Fruit fly (Drosophila melanogaster): ENCODE results near the gene Dhc16F.

Dhc16F gene

dm6 chrX:18088432-18088831 lies 24.1 kb downstream of the Dhc16F start, which contains the start of gene CG7536:
Gene CG7536, minus strand, starts transcription at chrX:18088532.
- no peak for TF ChIP-seq CG11617 (GFP tag; optimal IDR thresholded peaks at IDR 0.05)
- no peak for TF ChIP-seq CG1620 (GFP tag; optimal IDR thresholded peaks at IDR 0.05)
- no peak for TF ChIP-seq ovo (GFP tag; optimal IDR thresholded peaks at IDR 0.05)
- no peak for TF ChIP-seq CG33017 (tag; optimal IDR thresholded peaks at IDR 0.05)
- no peak for TF ChIP-seq Hr96 (GFP tag; optimal IDR thresholded peaks at IDR 0.05)
- no peak for TF ChIP-seq cnc (optimal IDR thresholded peaks at IDR 0.05)
- TF ChIP-seq CG14711 (tag; optimal IDR thresholded peaks at IDR 0.05), result no peak

DNA sequence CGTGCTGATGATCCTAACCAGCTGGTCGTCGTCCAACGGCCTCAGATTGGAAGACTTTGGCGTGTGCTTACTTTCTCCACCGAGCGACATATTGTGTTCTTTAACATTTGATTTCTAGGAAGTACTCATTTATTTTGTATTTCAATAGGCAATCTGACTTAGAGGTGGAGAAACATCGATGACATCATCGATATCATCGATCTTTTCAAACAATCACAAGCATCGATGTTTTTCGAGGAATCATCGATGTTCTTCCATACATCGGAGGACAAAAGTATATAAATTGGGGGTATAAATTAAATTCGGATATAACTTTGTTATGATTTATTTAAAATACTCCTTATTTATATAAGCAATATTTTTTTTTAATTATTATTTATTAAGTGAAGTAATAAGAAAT lies 26.1 kb downstream of the Dhc16F start, which contains the start of gene Swt1:
Swt1 (minus strand) TSS at position 177 of the 400 bp plus-strand sequence.
- TF ChIP-seq CG7101 (tag; optimal IDR thresholded peaks at IDR 0.05) (no peak), toe (GFP tag; optimal IDR thresholded peaks at IDR 0.05) (no peak), CG1620 (GFP tag; optimal IDR thresholded peaks at IDR 0.05) (no peak), CG11617 (GFP tag; optimal IDR thresholded peaks at IDR 0.05) (no peak), CG14711 (tag; optimal IDR thresholded peaks at IDR 0.05) (no peak)

- TF ChIP-seq tj (GFP tag; optimal IDR thresholded peaks at IDR 0.05) (peak; percentile 56), CG7101 (tag; optimal IDR thresholded peaks at IDR 0.05) (peak; percentile 43), CG11617 (GFP tag; optimal IDR thresholded peaks at IDR 0.05) (peak; percentile 52), pad (GFP tag; optimal IDR thresholded peaks at IDR 0.05) (peak; percentile 25), CG33017 (tag; optimal IDR thresholded peaks at IDR 0.05) (peak; percentile 14), Hr96 (GFP tag; optimal IDR thresholded peaks at IDR 0.05) (peak; percentile 75), CG12768 (GFP tag; optimal IDR thresholded peaks at IDR 0.05) (peak; percentile 89), Crg-1 (GFP tag; optimal IDR thresholded peaks at IDR 0.05) (no peak), kay (GFP tag; ENCODE audit: borderline replicate concordance) (peak; percentile 83), CG5204 (GFP tag; optimal IDR thresholded peaks at IDR 0.05) (no peak), cic (GFP tag; optimal IDR thresholded peaks at IDR 0.05) (peak; percentile 18), toe (GFP tag; optimal IDR thresholded peaks at IDR 0.05) (peak; percentile 39), CG14711 (tag; optimal IDR thresholded peaks at IDR 0.05) (no peak), Clk (GFP tag; optimal IDR thresholded peaks at IDR 0.05) (no peak), ovo (GFP tag; optimal IDR thresholded peaks at IDR 0.05) (peak; percentile 36), CG1620 (GFP tag; optimal IDR thresholded peaks at IDR 0.05) (peak; percentile 24), bab1 (GFP tag; optimal IDR thresholded peaks at IDR 0.05) (peak; percentile 63), Mnt (GFP tag; optimal IDR thresholded peaks at IDR 0.05) (peak; percentile 80)
Observed at dm6 chrX:18091159-18091676, 26.9 kb downstream of the Dhc16F start, which contains the start of gene scu. Gene scu, plus strand, starts transcription at chrX:18091259.

DNA sequence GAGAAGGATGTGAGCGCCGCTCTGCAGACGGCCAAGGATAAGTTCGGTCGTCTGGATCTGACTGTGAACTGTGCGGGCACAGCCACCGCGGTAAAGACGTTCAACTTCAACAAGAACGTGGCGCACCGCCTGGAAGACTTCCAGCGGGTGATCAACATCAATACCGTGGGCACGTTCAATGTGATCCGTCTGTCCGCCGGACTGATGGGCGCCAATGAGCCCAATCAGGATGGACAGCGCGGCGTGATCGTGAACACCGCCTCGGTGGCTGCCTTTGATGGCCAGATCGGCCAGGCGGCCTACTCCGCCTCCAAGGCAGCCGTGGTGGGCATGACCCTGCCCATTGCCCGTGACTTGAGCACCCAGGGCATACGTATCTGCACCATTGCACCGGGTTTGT lies 27.8 kb downstream of the Dhc16F start:
- TF ChIP-seq bab1 (GFP tag; optimal IDR thresholded peaks at IDR 0.05) (no peak), Mnt (GFP tag; optimal IDR thresholded peaks at IDR 0.05) (no peak), CG14711 (tag; optimal IDR thresholded peaks at IDR 0.05) (no peak), CG5204 (GFP tag; optimal IDR thresholded peaks at IDR 0.05) (no peak), Clk (GFP tag; optimal IDR thresholded peaks at IDR 0.05) (no peak), Crg-1 (GFP tag; optimal IDR thresholded peaks at IDR 0.05) (no peak), toe (GFP tag; optimal IDR thresholded peaks at IDR 0.05) (no peak), cic (GFP tag; optimal IDR thresholded peaks at IDR 0.05) (no peak), CG12768 (GFP tag; optimal IDR thresholded peaks at IDR 0.05) (no peak), Hr96 (GFP tag; optimal IDR thresholded peaks at IDR 0.05) (no peak), CG1620 (GFP tag; optimal IDR thresholded peaks at IDR 0.05) (no peak), tj (GFP tag; optimal IDR thresholded peaks at IDR 0.05) (no peak), CG11617 (GFP tag; optimal IDR thresholded peaks at IDR 0.05) (no peak), ovo (GFP tag; optimal IDR thresholded peaks at IDR 0.05) (no peak), CG33017 (tag; optimal IDR thresholded peaks at IDR 0.05) (no peak), CG7101 (tag; optimal IDR thresholded peaks at IDR 0.05) (no peak), CG7045 (GFP tag; optimal IDR thresholded peaks at IDR 0.05) (no peak)

dm6 chrX:18092810-18093222 lies 28.5 kb downstream of the Dhc16F start, which contains the start of gene RhoGAP16F:
Gene RhoGAP16F, plus strand, starts transcription at chrX:18093145.
- TF ChIP-seq CG14711 (tag; optimal IDR thresholded peaks at IDR 0.05) (peak; percentile 81), CG33017 (tag; optimal IDR thresholded peaks at IDR 0.05) (peak; percentile 73), Mnt (GFP tag; optimal IDR thresholded peaks at IDR 0.05) (peak; percentile 86), kay (GFP tag; ENCODE audit: borderline replicate concordance) (peak; percentile 77), CG1620 (GFP tag; optimal IDR thresholded peaks at IDR 0.05) (peak; percentile 93), tj (GFP tag; optimal IDR thresholded peaks at IDR 0.05) (peak; percentile 68), cic (GFP tag; optimal IDR thresholded peaks at IDR 0.05) (peak; percentile 51), cnc (optimal IDR thresholded peaks at IDR 0.05) (no peak), Crg-1 (GFP tag; optimal IDR thresholded peaks at IDR 0.05) (peak; percentile 83), toe (GFP tag; optimal IDR thresholded peaks at IDR 0.05) (peak; percentile 64), CG12768 (GFP tag; optimal IDR thresholded peaks at IDR 0.05) (peak; percentile 77), CG7045 (GFP tag; optimal IDR thresholded peaks at IDR 0.05) (peak; percentile 60), CG7101 (tag; optimal IDR thresholded peaks at IDR 0.05) (peak; percentile 90), CG5204 (GFP tag; optimal IDR thresholded peaks at IDR 0.05) (peak; percentile 75), CG11617 (GFP tag; optimal IDR thresholded peaks at IDR 0.05) (peak; percentile 89), bab1 (GFP tag; optimal IDR thresholded peaks at IDR 0.05) (peak; percentile 93), pad (GFP tag; optimal IDR thresholded peaks at IDR 0.05) (peak; percentile 79), ovo (GFP tag; optimal IDR thresholded peaks at IDR 0.05) (peak; percentile 78), Clk (GFP tag; optimal IDR thresholded peaks at IDR 0.05) (no peak), Hr96 (GFP tag; optimal IDR thresholded peaks at IDR 0.05) (peak; percentile 86)

DNA sequence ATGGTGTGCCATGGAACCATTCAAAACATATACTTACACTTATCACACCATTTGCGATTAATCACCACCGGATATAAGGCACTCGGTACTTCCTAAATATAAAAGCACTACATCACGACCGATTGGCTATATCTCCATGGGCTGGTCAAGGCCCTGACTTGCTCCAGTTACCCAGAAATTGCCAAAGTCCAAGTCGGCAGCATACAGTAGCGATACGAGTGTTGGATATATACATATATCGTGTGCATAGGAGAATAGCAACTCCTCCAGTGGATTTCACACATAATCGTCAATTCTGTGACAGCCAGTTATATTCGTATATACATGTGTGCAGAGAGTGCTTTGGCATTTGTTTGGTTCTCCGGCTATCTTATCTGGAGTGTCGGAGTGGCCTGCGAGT lies 29.8 kb downstream of the Dhc16F start:
- TF ChIP-seq Mnt (GFP tag; optimal IDR thresholded peaks at IDR 0.05) (no peak), CG7045 (GFP tag; optimal IDR thresholded peaks at IDR 0.05) (no peak), bab1 (GFP tag; optimal IDR thresholded peaks at IDR 0.05) (no peak), CG7101 (tag; optimal IDR thresholded peaks at IDR 0.05) (no peak), CG14711 (tag; optimal IDR thresholded peaks at IDR 0.05) (no peak), Hr96 (GFP tag; optimal IDR thresholded peaks at IDR 0.05) (no peak), cic (GFP tag; optimal IDR thresholded peaks at IDR 0.05) (no peak), CG5204 (GFP tag; optimal IDR thresholded peaks at IDR 0.05) (no peak), tj (GFP tag; optimal IDR thresholded peaks at IDR 0.05) (no peak)

All from whole organism, adult.